Fruit fly (Drosophila melanogaster) whole organism, embryonic: Measurements from ENCODE around the gene Desat1.
A peak's percentile ranks its signal among the peaks of the same experiment; 100 is the strongest.

Source experiments
- CG11398 ChIP-seq: fragments of 200-800 bp; sonication (Bioruptor generic); optimal IDR thresholded peaks from 2 replicates; lab custom pipeline; 2016; ENCODE audit warnings: missing biosample characterization, missing genetic modification characterization
- CG11696 ChIP-seq: fragments of 200-800 bp; sonication (Bioruptor generic); IDR thresholded peaks from 2 replicates; pipeline ENCODE4 v1.3.6; 2022; ENCODE audit warnings: missing biosample characterization, missing genetic modification characterization
- CG12659 ChIP-seq: fragments of 200-800 bp; sonication (Bioruptor generic); optimal IDR thresholded peaks from 3 replicates; lab custom pipeline; 2017; ENCODE audit warnings: mild to moderate bottlenecking, missing biosample characterization, missing genetic modification reagents, missing genetic modification characterization
- CG12942 ChIP-seq: fragments of 200-800 bp; sonication (Bioruptor generic); optimal IDR thresholded peaks from 3 replicates; lab custom pipeline; 2016; ENCODE audit warnings: missing biosample characterization, missing genetic modification characterization
- CG13424 ChIP-seq: fragments of 200-800 bp; sonication (Bioruptor generic); optimal IDR thresholded peaks from 2 replicates; lab custom pipeline; 2019; ENCODE audit warnings: missing biosample characterization, mild to moderate bottlenecking, missing genetic modification characterization, moderate library complexity
- CG13894 ChIP-seq: fragments of 200-800 bp; sonication (Bioruptor generic); optimal IDR thresholded peaks from 3 replicates; lab custom pipeline; 2018; ENCODE audit warnings: missing biosample characterization, mild to moderate bottlenecking, missing genetic modification characterization, moderate library complexity
- CG2875 ChIP-seq: fragments of 200-800 bp; sonication (Bioruptor generic); optimal IDR thresholded peaks from 2 replicates; lab custom pipeline; 2017; ENCODE audit warnings: missing biosample characterization, mild to moderate bottlenecking, missing genetic modification characterization, missing genetic modification reagents
- CG6689 ChIP-seq: fragments of 200-800 bp; sonication (Bioruptor generic); IDR thresholded peaks from 2 replicates; pipeline ENCODE4 v1.3.6; 2022; ENCODE audit warnings: missing biosample characterization, missing genetic modification characterization
- CG6854 ChIP-seq: fragments of 200-800 bp; sonication (Bioruptor generic); optimal IDR thresholded peaks from 3 replicates; lab custom pipeline; 2017; ENCODE audit warnings: missing biosample characterization, mild to moderate bottlenecking, missing genetic modification characterization
- CG7372 ChIP-seq: fragments of 200-800 bp; sonication (Bioruptor generic); IDR thresholded peaks from 2 replicates; pipeline ENCODE4 v1.3.6; 2022; ENCODE audit warnings: missing biosample characterization, missing genetic modification characterization
- CG7987 ChIP-seq: fragments of 200-800 bp; sonication (Bioruptor generic); optimal IDR thresholded peaks from 2 replicates; lab custom pipeline; 2018; ENCODE audit warnings: missing biosample characterization, mild to moderate bottlenecking, missing genetic modification characterization, moderate library complexity
- CG8290 ChIP-seq, 3 experiments: fragments of 200-800 bp; sonication (Bioruptor generic); optimal IDR thresholded peaks; 2 replicates each; lab custom pipeline; 2016 to 2019; ENCODE audit warnings: missing biosample characterization in 3 of 3, missing genetic modification characterization in 3 of 3, mild to moderate bottlenecking in 2 of 3, moderate library complexity in 1 of 3
- Doc3 ChIP-seq: fragments of 200-800 bp; sonication (Bioruptor generic); IDR thresholded peaks from 3 replicates; pipeline ENCODE4 v1.3.6; 2022; ENCODE audit warnings: missing biosample characterization, missing genetic modification characterization; ENCODE audit not compliant: partially characterized antibody
- Ets65A ChIP-seq: fragments of 200-800 bp; sonication (Bioruptor generic); peaks from one replicate; lab custom pipeline; 2016; ENCODE audit warnings: missing biosample characterization, missing genetic modification characterization
- GATAe ChIP-seq: fragments of 200-800 bp; sonication (Bioruptor generic); conservative IDR thresholded peaks from 2 replicates; pipeline ENCODE4 v1.3.6; 2022; ENCODE audit warnings: missing biosample characterization, missing genetic modification characterization
- Hr78 ChIP-seq, 2 experiments: fragments of 200-800 bp in 1 of 2; fragments of >200 bp in 1 of 2; sonication (Bioruptor generic) in 1 of 2; optimal IDR thresholded peaks; 2 replicates each; lab custom pipeline; 2017 to 2019; ENCODE audit warnings: missing biosample characterization in 2 of 2, missing genetic modification characterization in 2 of 2, mild to moderate bottlenecking in 1 of 2, moderate library complexity in 1 of 2
- Mad ChIP-seq: fragments of 200-800 bp; sonication (Bioruptor generic); optimal IDR thresholded peaks from 2 replicates; lab custom pipeline; 2016; ENCODE audit warnings: missing biosample characterization, missing genetic modification characterization
- Nf-YB ChIP-seq: fragments of 200-800 bp; sonication (Bioruptor generic); optimal IDR thresholded peaks from 3 replicates; lab custom pipeline; 2019; ENCODE audit warnings: missing biosample characterization, mild to moderate bottlenecking, missing genetic modification characterization, moderate library complexity
- Optix ChIP-seq: fragments of 200-800 bp; sonication (Bioruptor generic); IDR thresholded peaks from 3 replicates; pipeline ENCODE4 v1.3.6; 2022; ENCODE audit warnings: missing biosample characterization, missing genetic modification characterization
- Sin3A ChIP-seq: fragments of >200 bp; optimal IDR thresholded peaks from 2 replicates; lab custom pipeline; 2018
- abd-A ChIP-seq: fragments of 200-800 bp; sonication (Bioruptor generic); optimal IDR thresholded peaks from 3 replicates; lab custom pipeline; 2019; ENCODE audit warnings: missing biosample characterization, mild to moderate bottlenecking, missing genetic modification characterization, moderate library complexity
- amos ChIP-seq: fragments of 200-800 bp; sonication (Bioruptor generic); IDR thresholded peaks from 2 replicates; pipeline ENCODE4 v1.3.6; 2022; ENCODE audit warnings: missing biosample characterization, missing genetic modification characterization; ENCODE audit not compliant: partially characterized antibody
- chinmo ChIP-seq: fragments of 200-800 bp; sonication (Bioruptor generic); IDR thresholded peaks from 4 replicates; pipeline ENCODE4 v1.3.6; 2022; ENCODE audit warnings: missing biosample characterization, missing genetic modification characterization; ENCODE audit not compliant: partially characterized antibody
- dm ChIP-seq: fragments of 200-800 bp; sonication (Bioruptor generic); optimal IDR thresholded peaks from 3 replicates; lab custom pipeline; 2016; ENCODE audit warnings: missing biosample characterization, missing genetic modification characterization
- exex ChIP-seq: fragments of 200-800 bp; sonication (Bioruptor generic); optimal IDR thresholded peaks from 4 replicates; lab custom pipeline; 2018; ENCODE audit warnings: missing biosample characterization, mild to moderate bottlenecking, missing genetic modification characterization, moderate library complexity
- ftz-f1 ChIP-seq: fragments of 200-800 bp; sonication (Bioruptor generic); optimal IDR thresholded peaks from 2 replicates; lab custom pipeline; 2016; ENCODE audit warnings: missing biosample characterization, missing genetic modification characterization
- gce ChIP-seq: fragments of 200-800 bp; sonication (Bioruptor generic); IDR thresholded peaks from 3 replicates; pipeline ENCODE4 v1.3.6; 2022; ENCODE audit warnings: missing biosample characterization, missing genetic modification characterization
- grn ChIP-seq: fragments of 200-800 bp; sonication (Bioruptor generic); optimal IDR thresholded peaks from 3 replicates; lab custom pipeline; 2017; ENCODE audit warnings: missing biosample characterization, missing genetic modification characterization
- kah ChIP-seq: fragments of 200-800 bp; sonication (Bioruptor generic); optimal IDR thresholded peaks from 2 replicates; lab custom pipeline; 2018; ENCODE audit warnings: missing biosample characterization, mild to moderate bottlenecking, missing genetic modification characterization
- pros ChIP-seq: fragments of 200-800 bp; sonication (Bioruptor generic); optimal IDR thresholded peaks from 3 replicates; lab custom pipeline; 2019; ENCODE audit warnings: missing biosample characterization, mild to moderate bottlenecking, missing genetic modification characterization, moderate library complexity
- psq ChIP-seq: fragments of 200-800 bp; sonication (Bioruptor generic); optimal IDR thresholded peaks from 2 replicates; lab custom pipeline; 2017; ENCODE audit warnings: missing biosample characterization, missing genetic modification characterization
- pzg ChIP-seq: fragments of 200-800 bp; sonication (Bioruptor generic); optimal IDR thresholded peaks from 3 replicates; lab custom pipeline; 2018; ENCODE audit warnings: missing biosample characterization, mild to moderate bottlenecking, missing genetic modification characterization, moderate library complexity
- sim ChIP-seq: fragments of 200-800 bp; sonication (Bioruptor generic); IDR thresholded peaks from 2 replicates; pipeline ENCODE4 v1.3.6; 2022; ENCODE audit warnings: missing biosample characterization, missing genetic modification characterization
- tap ChIP-seq: fragments of 200-800 bp; optimal IDR thresholded peaks from 3 replicates; lab custom pipeline; 2019; ENCODE audit warnings: missing biosample characterization, mild to moderate bottlenecking, missing genetic modification characterization, moderate library complexity
- tgo ChIP-seq: fragments of 200-800 bp; sonication (Bioruptor generic); IDR thresholded peaks from 3 replicates; pipeline ENCODE4 v1.3.6; 2022; ENCODE audit warnings: missing biosample characterization, missing genetic modification characterization

Gene Desat1

dm6 chr3R:12443769-12444168, 4.4 kb downstream of the Desat1 start (continued):
- TF ChIP-seq CG13894 (tag; lab: Kevin White, UChicago) (peak; percentile 30), Hr78 (GFP tag; optimal IDR thresholded peaks at IDR 0.05; lab: Kevin White, UChicago) (peak in 1 of 2 experiments; percentile 12), GATAe (GFP tag; lab: Robert Waterston, UW) (0 out of 2 replicates have a peak, but pooled peaks have one; percentile 29), Optix (no peak), ftz-f1 (GFP tag; lab: Kevin White, UChicago) (peak; percentile 27), Doc3 (GFP tag; lab: Robert Waterston, UW) (no peak), grn (GFP tag; lab: Kevin White, UChicago) (peak; percentile 55), Mad (GFP tag; lab: Kevin White, UChicago) (no peak), CG11696 (GFP tag; lab: Robert Waterston, UW) (no peak), CG6689 (GFP tag; lab: Robert Waterston, UW) (no peak), CG8290 (GFP tag; optimal IDR thresholded peaks at IDR 0.05; lab: Kevin White, UChicago) (no peak), CG8290 (tag; optimal IDR thresholded peaks at IDR 0.05; lab: Kevin White, UChicago) (peak in 1 of 2 experiments; percentile 28), CG2875 (GFP tag; lab: Kevin White, UChicago) (no peak)

dm6 chr3R:12445468-12445867, 6.1 kb downstream of the Desat1 start:
- TF ChIP-seq amos (no peak), CG12659 (no peak), tgo (no peak), exex (tag; lab: Kevin White, UChicago) (peak; percentile 12), CG7372 (no peak), CG7987 (GFP tag; lab: Kevin White, UChicago) (peak; percentile 29)
- TF ChIP-seq, all 482 proteins: peak for 2

dm6 chr3R:12447353-12447752, 8.0 kb downstream of the Desat1 start, which contains the start of gene vrs:
TSS of gene vrs (plus strand) at chr3R:12447653.
- no peak for TF ChIP-seq Nf-YB (GFP tag; lab: Kevin White, UChicago)
- TF ChIP-seq psq (GFP tag; lab: Kevin White, UChicago): no peak
- no peak for TF ChIP-seq CG6854 (GFP tag; lab: Kevin White, UChicago)
- no peak for TF ChIP-seq pzg (GFP tag; lab: Kevin White, UChicago)
- no peak for TF ChIP-seq dm (GFP tag; lab: Kevin White, UChicago)
- no peak for TF ChIP-seq kah (GFP tag; lab: Kevin White, UChicago)
- no peak for TF ChIP-seq CG13424 (tag; lab: Kevin White, UChicago)
- TF ChIP-seq Sin3A (lab: Kevin White, UChicago): no peak
- TF ChIP-seq tap (tag; lab: Kevin White, UChicago): no peak
- no peak for TF ChIP-seq abd-A
- TF ChIP-seq CG11398 (GFP tag; lab: Kevin White, UChicago): no peak
- TF ChIP-seq chinmo (GFP tag; lab: Robert Waterston, UW): no peak
- no peak for TF ChIP-seq pros (GFP tag; lab: Kevin White, UChicago)
- no peak for TF ChIP-seq sim (GFP tag; lab: Robert Waterston, UW)

- no peak for TF ChIP-seq gce (GFP tag; lab: Robert Waterston, UW)
- TF ChIP-seq Ets65A (GFP tag; lab: Kevin White, UChicago): peak; percentile 92
- TF ChIP-seq CG12942 (GFP tag; lab: Kevin White, UChicago): no peak
Observed at dm6 chr3R:12448344-12448743, 8.9 kb downstream of the Desat1 start.
